Worm (Caenorhabditis elegans) whole organism, late embryonic: Measurements from ENCODE around the gene T05C12.1.

ENCODE experiments used
- C08G9.2 ChIP-seq: sonication (generic microtip); optimal IDR thresholded peaks from 2 replicates; lab custom pipeline; 2016; ENCODE audit warnings: mild to moderate bottlenecking, missing genetic modification characterization, moderate library complexity, missing compliant biosample characterization
- K02D7.2 ChIP-seq: sonication (generic microtip); optimal IDR thresholded peaks from 2 replicates; lab custom pipeline; 2017; ENCODE audit warnings: mild to moderate bottlenecking, missing genetic modification characterization, missing compliant biosample characterization
- K09A11.1 ChIP-seq: sonication (generic microtip); optimal IDR thresholded peaks from 2 replicates; lab custom pipeline; 2017; ENCODE audit warnings: antibody characterized with exemption, mild to moderate bottlenecking, missing genetic modification characterization, missing compliant biosample characterization; ENCODE audit not compliant: insufficient read depth
- T23F11.4 ChIP-seq: fragments of 200-800 bp; sonication (Bioruptor generic); optimal IDR thresholded peaks from 2 replicates; lab custom pipeline; 2018; ENCODE audit warnings: mild to moderate bottlenecking, missing genetic modification characterization, missing compliant biosample characterization
- Y22D7AL.16 ChIP-seq: sonication (generic microtip); optimal IDR thresholded peaks from 2 replicates; lab custom pipeline; 2016; ENCODE audit warnings: missing genetic modification characterization, missing compliant biosample characterization
- ama-1 ChIP-seq: fragments of 150-350 bp; optimal IDR thresholded peaks from 2 replicates; lab custom pipeline; 2014
- ceh-14 ChIP-seq: sonication (generic microtip); optimal IDR thresholded peaks from 2 replicates; lab custom pipeline; 2016; ENCODE audit warnings: missing genotype, missing genetic modification characterization, missing compliant biosample characterization
- ceh-2 ChIP-seq: sonication (generic microtip); optimal IDR thresholded peaks from 2 replicates; lab custom pipeline; 2016; ENCODE audit warnings: missing genotype, missing genetic modification characterization, missing compliant biosample characterization
- ceh-22 ChIP-seq: sonication (generic microtip); optimal IDR thresholded peaks from 2 replicates; lab custom pipeline; 2017; ENCODE audit warnings: missing biosample characterization, missing genetic modification characterization
- ceh-24 ChIP-seq: sonication (generic microtip); optimal IDR thresholded peaks from 2 replicates; lab custom pipeline; 2016; ENCODE audit warnings: mild to moderate bottlenecking, missing genetic modification characterization, missing compliant biosample characterization
- ceh-31 ChIP-seq: sonication (generic microtip); optimal IDR thresholded peaks from 2 replicates; lab custom pipeline; 2016; ENCODE audit warnings: missing genetic modification characterization, missing compliant biosample characterization
- ceh-34 ChIP-seq: sonication (generic microtip); optimal IDR thresholded peaks from 2 replicates; lab custom pipeline; 2016; ENCODE audit warnings: mild to moderate bottlenecking, missing genetic modification characterization, missing compliant biosample characterization
- ceh-48 ChIP-seq: sonication (generic microtip); optimal IDR thresholded peaks from 2 replicates; lab custom pipeline; 2016; ENCODE audit warnings: missing genetic modification characterization, inconsistent platforms, missing compliant biosample characterization
- ceh-6 ChIP-seq: fragments of 200-800 bp; sonication (Bioruptor generic); optimal IDR thresholded peaks from 2 replicates; lab custom pipeline; 2018; ENCODE audit warnings: mild to moderate bottlenecking, missing genetic modification characterization, missing compliant biosample characterization
- ceh-9 ChIP-seq: sonication (generic microtip); optimal IDR thresholded peaks from 2 replicates; lab custom pipeline; 2016; ENCODE audit warnings: mild to moderate bottlenecking, missing genetic modification characterization, inconsistent platforms, missing compliant biosample characterization
- che-1 ChIP-seq: sonication (generic microtip); optimal IDR thresholded peaks from 2 replicates; lab custom pipeline; 2016; ENCODE audit warnings: mild to moderate bottlenecking, missing genetic modification characterization, missing compliant biosample characterization
- dmd-4 ChIP-seq: sonication (generic microtip); optimal IDR thresholded peaks from 2 replicates; lab custom pipeline; 2016; ENCODE audit warnings: borderline replicate concordance, missing genetic modification characterization, missing compliant biosample characterization
- elt-2 ChIP-seq: sonication (generic microtip); optimal IDR thresholded peaks from 2 replicates; lab custom pipeline; 2016; ENCODE audit warnings: missing genetic modification reagents, missing genetic modification characterization, missing compliant biosample characterization
- elt-4 ChIP-seq: sonication (generic microtip); optimal IDR thresholded peaks from 2 replicates; lab custom pipeline; 2016; ENCODE audit warnings: missing genetic modification characterization, missing compliant biosample characterization
- fax-1 ChIP-seq: sonication (generic microtip); optimal IDR thresholded peaks from 2 replicates; lab custom pipeline; 2016; ENCODE audit warnings: missing genotype, missing genetic modification characterization, missing compliant biosample characterization
- fkh-10 ChIP-seq: fragments of 150-350 bp; optimal IDR thresholded peaks from 2 replicates; lab custom pipeline; 2014; ENCODE audit warnings: missing biosample characterization, missing genetic modification reagents, missing genetic modification characterization
- fkh-6 ChIP-seq: sonication (generic microtip); optimal IDR thresholded peaks from 2 replicates; lab custom pipeline; 2016; ENCODE audit warnings: missing genetic modification characterization, missing compliant biosample characterization
- hlh-13 ChIP-seq: fragments of 200-800 bp; sonication (Bioruptor generic); optimal IDR thresholded peaks from 2 replicates; lab custom pipeline; 2018; ENCODE audit warnings: mild to moderate bottlenecking, missing genetic modification characterization, missing compliant biosample characterization
- hlh-30 ChIP-seq: sonication (generic microtip); optimal IDR thresholded peaks from 2 replicates; lab custom pipeline; 2017; ENCODE audit warnings: antibody characterized with exemption, missing genetic modification characterization, missing compliant biosample characterization; ENCODE audit not compliant: insufficient read depth
- hlh-6 ChIP-seq: sonication (generic microtip); optimal IDR thresholded peaks from 2 replicates; lab custom pipeline; 2016; ENCODE audit warnings: missing genotype, missing genetic modification characterization, missing compliant biosample characterization
- lim-6 ChIP-seq: sonication (generic microtip); optimal IDR thresholded peaks from 2 replicates; lab custom pipeline; 2016; ENCODE audit warnings: missing genetic modification characterization, missing compliant biosample characterization
- madf-2 ChIP-seq: sonication (generic microtip); optimal IDR thresholded peaks from 2 replicates; lab custom pipeline; 2017; ENCODE audit warnings: missing genetic modification characterization, missing compliant biosample characterization
- mec-3 ChIP-seq: sonication (generic microtip); optimal IDR thresholded peaks from 2 replicates; lab custom pipeline; 2016; ENCODE audit warnings: borderline replicate concordance, missing genetic modification characterization, missing compliant biosample characterization
- nfya-1 ChIP-seq: sonication (generic microtip); optimal IDR thresholded peaks from 2 replicates; lab custom pipeline; 2017; ENCODE audit warnings: missing genetic modification characterization, mild to moderate bottlenecking, missing compliant biosample characterization, antibody characterized with exemption, moderate library complexity
- nhr-11 ChIP-seq: fragments of 150-350 bp; optimal IDR thresholded peaks from 2 replicates; lab custom pipeline; 2014; ENCODE audit warnings: missing biosample characterization, missing genetic modification characterization
- nhr-232 ChIP-seq: sonication (generic microtip); optimal IDR thresholded peaks from 2 replicates; lab custom pipeline; 2016; ENCODE audit warnings: missing genetic modification characterization, missing compliant biosample characterization
- npax-4 ChIP-seq: sonication (generic microtip); optimal IDR thresholded peaks from 2 replicates; lab custom pipeline; 2016; ENCODE audit warnings: missing genetic modification characterization, missing compliant biosample characterization
- odd-2 ChIP-seq: sonication (generic microtip); optimal IDR thresholded peaks from 2 replicates; lab custom pipeline; 2017; ENCODE audit warnings: antibody characterized with exemption, mild to moderate bottlenecking, missing genetic modification characterization, missing compliant biosample characterization
- pax-1 ChIP-seq: fragments of 150-350 bp; optimal IDR thresholded peaks from 2 replicates; lab custom pipeline; 2014; ENCODE audit warnings: missing biosample characterization, missing genetic modification characterization
- pha-2 ChIP-seq: sonication (generic microtip); optimal IDR thresholded peaks from 2 replicates; lab custom pipeline; 2017; ENCODE audit warnings: mild to moderate bottlenecking, missing genetic modification characterization, missing compliant biosample characterization
- pqm-1 ChIP-seq: sonication (generic microtip); optimal IDR thresholded peaks from 2 replicates; lab custom pipeline; 2016; ENCODE audit warnings: missing genetic modification characterization, missing compliant biosample characterization
- pros-1 ChIP-seq: fragments of 150-350 bp; optimal IDR thresholded peaks from 2 replicates; lab custom pipeline; 2014; ENCODE audit warnings: missing biosample characterization, missing genetic modification reagents, missing genetic modification characterization
- sdc-2 ChIP-seq: sonication (generic microtip); optimal IDR thresholded peaks from 2 replicates; lab custom pipeline; 2016; ENCODE audit warnings: missing genotype, missing genetic modification characterization, missing compliant biosample characterization
- sox-2 ChIP-seq: fragments of 200-800 bp; sonication (Bioruptor generic); IDR thresholded peaks from 2 replicates; pipeline ENCODE4 v1.3.6; 2022; ENCODE audit warnings: missing genetic modification reagents, missing genetic modification characterization, missing compliant biosample characterization
- sox-4 ChIP-seq: sonication (generic microtip); optimal IDR thresholded peaks from 2 replicates; lab custom pipeline; 2017; ENCODE audit warnings: mild to moderate bottlenecking, missing genetic modification characterization, inconsistent platforms, missing compliant biosample characterization
- syd-9 ChIP-seq: sonication (generic microtip); optimal IDR thresholded peaks from 2 replicates; lab custom pipeline; 2016; ENCODE audit warnings: mild to moderate bottlenecking, missing genetic modification characterization, moderate library complexity, missing compliant biosample characterization
- tbx-7 ChIP-seq: sonication (generic microtip); optimal IDR thresholded peaks from 2 replicates; lab custom pipeline; 2016; ENCODE audit warnings: missing genotype, missing genetic modification characterization, missing compliant biosample characterization
- ttx-3 ChIP-seq: sonication (generic microtip); optimal IDR thresholded peaks from 2 replicates; lab custom pipeline; 2016; ENCODE audit warnings: missing genetic modification reagents, missing genetic modification characterization, missing compliant biosample characterization
- unc-55 ChIP-seq: sonication (generic microtip); optimal IDR thresholded peaks from 2 replicates; lab custom pipeline; 2017; ENCODE audit warnings: missing biosample characterization, missing genetic modification reagents, missing genetic modification characterization
- unc-86 ChIP-seq: sonication (generic microtip); optimal IDR thresholded peaks from 2 replicates; lab custom pipeline; 2016; ENCODE audit warnings: missing genetic modification characterization, missing compliant biosample characterization
- zip-5 ChIP-seq: sonication (generic microtip); optimal IDR thresholded peaks from 2 replicates; lab custom pipeline; 2016; ENCODE audit warnings: missing genetic modification characterization, missing compliant biosample characterization

The T05C12.1 gene

ce11 chrII:8178614-8179013 is 5.1 kb downstream of the T05C12.1 start:
- no peak for TF ChIP-seq C08G9.2 (tag; lab: Kevin White, UChicago)
- TF ChIP-seq elt-4 (tag; lab: Kevin White, UChicago), result no peak
- TF ChIP-seq npax-4 (tag; lab: Kevin White, UChicago), result no peak
- no peak for TF ChIP-seq ceh-2 (tag; lab: Kevin White, UChicago)
- TF ChIP-seq pros-1 (tag; lab: Kevin White, UChicago), result no peak
- no peak for TF ChIP-seq ceh-9 (tag; lab: Kevin White, UChicago)
- TF ChIP-seq unc-86 (tag; lab: Kevin White, UChicago), result no peak
- no peak for TF ChIP-seq ttx-3 (tag; lab: Kevin White, UChicago)
- no peak for TF ChIP-seq nhr-11
- TF ChIP-seq pqm-1 (tag; lab: Kevin White, UChicago), result no peak
- no peak for TF ChIP-seq syd-9 (tag; lab: Kevin White, UChicago)
- no peak for TF ChIP-seq odd-2
- TF ChIP-seq sdc-2 (tag; lab: Kevin White, UChicago), result no peak
- no peak for TF ChIP-seq ceh-22 (tag; lab: Kevin White, UChicago)
- TF ChIP-seq K09A11.1 (tag; lab: Kevin White, UChicago), result no peak
- TF ChIP-seq, all 69 proteins: peak for 0

ce11 chrII:8180281-8180680 is 6.8 kb downstream of the T05C12.1 start, which contains the start of gene T05C12.4:
Gene T05C12.4, minus strand, starts transcription at chrII:8180381.
- TF ChIP-seq sox-4 (tag; lab: Kevin White, UChicago) (no peak), pros-1 (tag; lab: Kevin White, UChicago) (no peak), ceh-31 (tag; lab: Kevin White, UChicago) (no peak), fkh-10 (GFP tag; lab: Kevin White, UChicago) (no peak), T23F11.4 (GFP tag; lab: Kevin White, UChicago) (no peak), ttx-3 (tag; lab: Kevin White, UChicago) (no peak), fax-1 (tag; lab: Kevin White, UChicago) (no peak), hlh-6 (tag; lab: Kevin White, UChicago) (no peak), madf-2 (tag; lab: Kevin White, UChicago) (no peak), mec-3 (no peak), ceh-14 (tag; lab: Kevin White, UChicago) (no peak)
- TF ChIP-seq, all 69 proteins: peak for 0

ce11 chrII:8181437-8181836 is 8.0 kb downstream of the T05C12.1 start, which contains the start of gene dylt-3:
Gene dylt-3, plus strand, starts transcription at chrII:8181737.
- TF ChIP-seq Y22D7AL.16 (no peak), unc-55 (GFP tag; lab: Kevin White, UChicago) (no peak), hlh-30 (tag; lab: Kevin White, UChicago) (no peak), hlh-13 (GFP tag; lab: Kevin White, UChicago) (no peak), ceh-34 (tag; lab: Kevin White, UChicago) (no peak), pha-2 (tag; lab: Kevin White, UChicago) (no peak), pqm-1 (tag; lab: Kevin White, UChicago) (no peak), ceh-24 (no peak), ceh-9 (tag; lab: Kevin White, UChicago) (no peak), ceh-48 (tag; lab: Kevin White, UChicago) (no peak), ama-1 (no peak), che-1 (tag; lab: Kevin White, UChicago) (no peak), fkh-6 (tag; lab: Kevin White, UChicago) (no peak)

ce11 chrII:8185016-8185493 is 11.6 kb downstream of the T05C12.1 start, which contains the start of the genes mig-5 and cct-1:
Gene mig-5, minus strand, starts transcription at chrII:8185023.
Gene cct-1, plus strand, starts transcription at chrII:8185443.
- TF ChIP-seq nfya-1 (peak; percentile 94), T23F11.4 (GFP tag; lab: Kevin White, UChicago) (no peak), pha-2 (tag; lab: Kevin White, UChicago) (no peak), K02D7.2 (tag; lab: Kevin White, UChicago) (no peak), pqm-1 (tag; lab: Kevin White, UChicago) (no peak), ceh-24 (no peak), lim-6 (no peak), sox-2 (GFP tag; lab: Robert Waterston, UW) (no peak), dmd-4 (tag; lab: Kevin White, UChicago) (no peak), nhr-11 (no peak), elt-2 (tag; lab: Kevin White, UChicago) (peak; percentile 59), unc-55 (GFP tag; lab: Kevin White, UChicago) (peak; percentile 86), odd-2 (no peak), zip-5 (tag; lab: Kevin White, UChicago) (no peak), madf-2 (tag; lab: Kevin White, UChicago) (no peak), sox-4 (tag; lab: Kevin White, UChicago) (no peak), pax-1 (tag; lab: Kevin White, UChicago) (peak; percentile 82), nhr-232 (tag; lab: Kevin White, UChicago) (no peak), tbx-7 (tag; lab: Kevin White, UChicago) (no peak), ceh-9 (tag; lab: Kevin White, UChicago) (no peak), ceh-22 (tag; lab: Kevin White, UChicago) (no peak), ceh-6 (GFP tag; lab: Kevin White, UChicago) (no peak)
